Worm (Caenorhabditis elegans): ENCODE results near the gene xpd-1.

DNA sequence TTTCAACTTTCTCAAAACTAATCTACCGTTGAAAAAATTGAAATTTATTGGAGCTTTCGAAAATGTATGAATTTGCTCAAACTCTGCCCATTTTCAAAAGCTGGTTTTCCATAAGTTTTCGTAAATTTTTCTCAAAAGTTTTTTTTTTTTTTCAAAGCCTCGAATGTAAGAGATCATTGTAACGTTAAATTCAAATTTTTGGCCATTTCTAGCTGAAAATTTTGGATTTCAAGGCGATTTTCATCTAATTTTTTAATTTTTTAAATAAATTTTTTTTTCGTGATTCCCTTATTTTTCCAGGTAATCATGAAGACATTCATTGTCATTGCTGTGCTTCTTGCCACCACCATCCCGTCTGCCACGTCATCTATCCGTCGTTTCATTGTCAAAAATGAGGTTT is 34.8 kb upstream of the xpd-1 start, which contains the start of gene hpo-38:
- TF ChIP-seq ama-1 (optimal IDR thresholded peaks at IDR 0.05) (no peak), ceh-36 (tag; optimal IDR thresholded peaks at IDR 0.05) (no peak), B0310.2 (tag; optimal IDR thresholded peaks at IDR 0.05) (no peak), tra-4 (tag; optimal IDR thresholded peaks at IDR 0.05) (no peak), scrt-1 (GFP tag; IDR thresholded peaks at IDR 0.05) (no peak), F13C5.2 (tag; optimal IDR thresholded peaks at IDR 0.05) (no peak), ceh-13 (GFP tag; optimal IDR thresholded peaks at IDR 0.05) (no peak)

All from whole organism, early embryonic.